Fruit fly (Drosophila melanogaster): ENCODE measurements around the gene SP1029.

SP1029 gene

DNA sequence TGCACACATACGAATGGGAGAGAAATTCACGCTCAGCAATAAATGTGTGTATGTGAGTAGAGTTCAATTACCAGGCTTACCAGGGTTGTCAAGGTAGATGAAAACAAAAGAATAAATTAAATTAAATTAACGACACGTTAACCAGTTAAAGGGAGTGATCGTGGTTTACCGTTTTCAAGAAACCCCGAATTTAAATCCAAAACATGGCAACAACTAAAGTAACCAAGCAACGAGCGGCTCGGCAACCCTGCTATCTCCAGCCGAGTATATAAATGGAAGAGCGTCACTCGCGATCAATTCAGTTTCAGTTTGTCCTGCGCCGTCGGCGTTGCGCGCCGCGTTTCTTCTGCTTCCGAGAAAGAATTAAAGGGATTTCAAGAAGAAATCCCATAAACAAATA is 36.0 kb downstream of the SP1029 start (continued):
- TF ChIP-seq vfl (GFP tag; optimal IDR thresholded peaks at IDR 0.05) (peak; percentile 99), Six4 (GFP tag; optimal IDR thresholded peaks at IDR 0.05) (peak; percentile 99), CG3163 (GFP tag; optimal IDR thresholded peaks at IDR 0.05) (peak; percentile 93), ssp (GFP tag; IDR thresholded peaks at IDR 0.05) (peak; percentile 94), Pdp1 (GFP tag; optimal IDR thresholded peaks at IDR 0.05) (peak; percentile 99), CG16813 (GFP tag; IDR thresholded peaks at IDR 0.05; ENCODE audit: partially characterized antibody) (no peak), Dfd (GFP tag; optimal IDR thresholded peaks at IDR 0.05) (no peak), CG13123 (GFP tag; optimal IDR thresholded peaks at IDR 0.05) (peak; percentile 99), esg (GFP tag; conservative IDR thresholded peaks at IDR 0.05) (peak; percentile 99), CG18764 (GFP tag; optimal IDR thresholded peaks at IDR 0.05) (peak; percentile 98), CG17186 (GFP tag; optimal IDR thresholded peaks at IDR 0.05) (peak; percentile 94), lov (optimal IDR thresholded peaks at IDR 0.05) (no peak), lov (GFP tag; IDR thresholded peaks at IDR 0.05) (peak; percentile 100), Ada2b (GFP tag; IDR thresholded peaks at IDR 0.05) (peak; percentile 99), aop (GFP tag; IDR thresholded peaks at IDR 0.05) (peak; percentile 98), Dip3 (GFP tag; optimal IDR thresholded peaks at IDR 0.05) (peak; percentile 99), Rx (GFP tag; IDR thresholded peaks at IDR 0.05) (peak; percentile 99), sd (tag; optimal IDR thresholded peaks at IDR 0.05) (peak; percentile 94), pb (GFP tag; optimal IDR thresholded peaks at IDR 0.05) (peak; percentile 98), MBD-R2 (GFP tag; IDR thresholded peaks at IDR 0.05) (peak; percentile 99), CG1529 (GFP tag; optimal IDR thresholded peaks at IDR 0.05) (peak; percentile 99), CG12236 (GFP tag; optimal IDR thresholded peaks at IDR 0.05) (peak; percentile 99), CTCF (GFP tag; optimal IDR thresholded peaks at IDR 0.05) (peak; percentile 78), unpg (GFP tag; optimal IDR thresholded peaks at IDR 0.05) (peak; percentile 100), ash1 (GFP tag; optimal IDR thresholded peaks at IDR 0.05) (peak; percentile 92), Dbx (GFP tag; IDR thresholded peaks at IDR 0.05) (peak; percentile 99), emc (GFP tag; optimal IDR thresholded peaks at IDR 0.05) (peak; percentile 97), CG6683 (GFP tag; optimal IDR thresholded peaks at IDR 0.05) (peak; percentile 98), row (GFP tag; IDR thresholded peaks at IDR 0.05) (peak; percentile 100), CG4730 (GFP tag; IDR thresholded peaks at IDR 0.05) (peak; percentile 98), CG42726 (GFP tag; IDR thresholded peaks at IDR 0.05; ENCODE audit: partially characterized antibody) (peak; percentile 27; the same call in 1 of the 2 replicates), CG6175 (GFP tag; IDR thresholded peaks at IDR 0.05) (peak; percentile 98), CG14860 (GFP tag; IDR thresholded peaks at IDR 0.05; ENCODE audit: partially characterized antibody) (no peak), shn (GFP tag; optimal IDR thresholded peaks at IDR 0.05) (peak; percentile 98), sens (GFP tag) (peak; percentile 100), Atf6 (GFP tag; IDR thresholded peaks at IDR 0.05) (peak; percentile 99), Drgx (GFP tag; IDR thresholded peaks at IDR 0.05) (peak; percentile 100), gsb (GFP tag; IDR thresholded peaks at IDR 0.05) (peak; percentile 98), danr (GFP tag; IDR thresholded peaks at IDR 0.05) (peak; percentile 98), CG8388 (GFP tag; optimal IDR thresholded peaks at IDR 0.05) (peak; percentile 99), al (GFP tag; IDR thresholded peaks at IDR 0.05) (peak; percentile 98), Asciz (GFP tag; optimal IDR thresholded peaks at IDR 0.05) (peak; percentile 99), unc-4 (GFP tag; IDR thresholded peaks at IDR 0.05; ENCODE audit: partially characterized antibody) (no peak), slp2 (GFP tag; optimal IDR thresholded peaks at IDR 0.05) (peak; percentile 98), CG2202 (tag; optimal IDR thresholded peaks at IDR 0.05) (peak; percentile 99), CG11456 (GFP tag; IDR thresholded peaks at IDR 0.05) (peak; percentile 99), CG13624 (GFP tag; optimal IDR thresholded peaks at IDR 0.05) (peak; percentile 99), zen2 (GFP tag; IDR thresholded peaks at IDR 0.05; ENCODE audit: partially characterized antibody) (no peak), NC2α (GFP tag; optimal IDR thresholded peaks at IDR 0.05) (peak; percentile 99), bcd (GFP tag; optimal IDR thresholded peaks at IDR 0.05) (peak; percentile 99), CG12744 (GFP tag; optimal IDR thresholded peaks at IDR 0.05) (peak; percentile 99), tna (GFP tag; IDR thresholded peaks at IDR 0.05; ENCODE audit: partially characterized antibody) (peak; percentile 45; the same call in 1 of the 2 replicates), CG11723 (GFP tag; optimal IDR thresholded peaks at IDR 0.05) (peak; percentile 99)
